Worm (Caenorhabditis elegans): Measurements from ENCODE around the gene cmtr-1.
A peak's percentile ranks its signal among the peaks of the same experiment; 100 is the strongest.

DNA sequence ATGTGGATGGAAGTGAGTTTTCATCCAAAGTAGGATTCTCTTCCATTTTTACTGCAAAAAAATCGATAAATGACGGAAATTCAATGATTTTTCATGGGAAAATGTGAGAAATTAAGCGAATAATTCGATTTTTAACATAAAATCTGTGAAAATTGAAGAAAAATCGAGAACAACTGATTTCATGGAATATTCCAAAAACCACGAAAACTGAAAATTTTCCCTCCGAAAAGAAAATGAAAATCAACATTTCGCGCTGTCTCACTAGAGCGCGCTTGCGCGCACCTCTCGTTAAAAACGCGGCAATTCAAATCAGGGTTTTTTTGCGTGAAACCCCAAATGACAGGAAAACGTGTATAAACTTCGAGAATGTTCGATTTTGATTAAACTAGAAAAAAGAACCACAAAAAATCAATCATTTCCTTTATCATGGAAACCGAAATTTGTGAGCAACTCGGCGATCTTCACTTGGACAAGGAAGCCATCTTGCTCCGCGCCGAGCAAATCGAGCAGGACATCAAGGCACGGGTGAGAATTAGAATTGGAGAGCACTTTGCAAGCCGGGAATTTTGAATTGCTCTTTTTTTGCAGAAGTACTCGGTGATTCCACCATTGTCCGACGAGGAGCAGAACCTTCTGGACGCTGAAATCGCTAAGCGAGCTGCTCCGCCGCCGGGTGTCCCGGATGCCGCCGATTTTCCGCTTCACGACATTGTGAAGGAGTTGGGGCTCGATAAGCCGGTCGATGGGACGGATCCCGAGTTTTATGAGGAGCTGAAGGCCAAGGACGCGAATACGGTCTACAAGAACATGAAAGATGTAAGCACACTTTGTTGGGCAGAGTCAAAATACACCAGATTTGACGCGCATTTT is 15.3 kb upstream of the cmtr-1 start, which contains the start of the genes Y53F4B.9 and Y53F4B.11:
- TF ChIP-seq tbx-11 (GFP tag; IDR thresholded peaks at IDR 0.05): no peak
- TF ChIP-seq sea-1 (GFP tag; conservative IDR thresholded peaks at IDR 0.05): peak; percentile 19; the same call in 1 of the 2 replicates
- TF ChIP-seq aly-1 (tag; optimal IDR thresholded peaks at IDR 0.05): no peak
- no peak for TF ChIP-seq ama-1 (optimal IDR thresholded peaks at IDR 0.05)
- TF ChIP-seq flt-1 (GFP tag; IDR thresholded peaks at IDR 0.05): no peak
- TF ChIP-seq pes-1 (GFP tag; IDR thresholded peaks at IDR 0.05): no peak
- peak; percentile 44; the same call in 1 of the 2 replicates for TF ChIP-seq tbx-37 (GFP tag; conservative IDR thresholded peaks at IDR 0.05)
- TF ChIP-seq hmg-4 (GFP tag; optimal IDR thresholded peaks at IDR 0.05): no peak
- TF ChIP-seq ceh-13 (GFP tag; optimal IDR thresholded peaks at IDR 0.05): no peak
- no peak for TF ChIP-seq scrt-1 (GFP tag; IDR thresholded peaks at IDR 0.05)
- TF ChIP-seq hnd-1 (tag; optimal IDR thresholded peaks at IDR 0.05): no peak

Data from whole organism, early embryonic.